Fruit fly (Drosophila melanogaster) whole organism, embryonic: ENCODE results near the gene CG43999.

Experiments used
- Aef1 ChIP-seq: fragments of 200-800 bp; sonication (Bioruptor generic); IDR thresholded peaks from 3 replicates; pipeline ENCODE4 v1.3.6; 2022; ENCODE audit warnings: missing biosample characterization, missing genetic modification characterization
- Atf6 ChIP-seq: fragments of 200-800 bp; sonication (Bioruptor generic); IDR thresholded peaks from 2 replicates; pipeline ENCODE4 v1.3.6; 2022; ENCODE audit warnings: missing biosample characterization, missing genetic modification characterization
- Blimp-1 ChIP-seq: fragments of 200-800 bp; sonication (Bioruptor generic); optimal IDR thresholded peaks from 3 replicates; lab custom pipeline; 2018; ENCODE audit warnings: missing biosample characterization, missing genetic modification characterization, mild to moderate bottlenecking, moderate library complexity, missing genetic modification reagents
- CG10565 ChIP-seq: fragments of 200-800 bp; sonication (Bioruptor generic); optimal IDR thresholded peaks from 3 replicates; lab custom pipeline; 2016; ENCODE audit warnings: missing biosample characterization, mild to moderate bottlenecking, missing genetic modification characterization
- CG10979 ChIP-seq: fragments of 200-800 bp; sonication (Bioruptor generic); optimal IDR thresholded peaks from 2 replicates; lab custom pipeline; 2018; ENCODE audit warnings: missing biosample characterization, mild to moderate bottlenecking, missing genetic modification characterization, moderate library complexity
- CG12391 ChIP-seq: fragments of 200-800 bp; sonication (Bioruptor generic); optimal IDR thresholded peaks from 3 replicates; lab custom pipeline; 2018; ENCODE audit warnings: missing biosample characterization, mild to moderate bottlenecking, missing genetic modification characterization, moderate library complexity
- CG14050 ChIP-seq: fragments of 200-800 bp; sonication (Bioruptor generic); IDR thresholded peaks from 3 replicates; pipeline ENCODE4 v1.3.6; 2022; ENCODE audit warnings: missing biosample characterization, missing genetic modification characterization
- CG14441 ChIP-seq: fragments of 200-800 bp; sonication (Bioruptor generic); IDR thresholded peaks from 2 replicates; pipeline ENCODE4 v1.3.6; 2022; ENCODE audit warnings: missing biosample characterization, missing genetic modification characterization
- CG1603 ChIP-seq: fragments of 200-800 bp; sonication (Bioruptor generic); optimal IDR thresholded peaks from 2 replicates; lab custom pipeline; 2019; ENCODE audit warnings: missing biosample characterization, mild to moderate bottlenecking, missing genetic modification characterization, moderate library complexity
- CG17829 ChIP-seq: fragments of 200-800 bp; optimal IDR thresholded peaks from 2 replicates; lab custom pipeline; 2019; ENCODE audit warnings: missing biosample characterization, mild to moderate bottlenecking, missing genetic modification characterization, moderate library complexity
- CG2129 ChIP-seq: fragments of 200-800 bp; sonication (Bioruptor generic); IDR thresholded peaks from 2 replicates; pipeline ENCODE4 v1.3.6; 2022; ENCODE audit warnings: missing biosample characterization, missing genetic modification characterization; ENCODE audit not compliant: partially characterized antibody
- CG2202 ChIP-seq: fragments of 200-800 bp; sonication (Bioruptor generic); optimal IDR thresholded peaks from 2 replicates; lab custom pipeline; 2018; ENCODE audit warnings: missing biosample characterization, mild to moderate bottlenecking, missing genetic modification characterization
- CG31388 ChIP-seq: fragments of 200-800 bp; sonication (Bioruptor generic); optimal IDR thresholded peaks from 2 replicates; lab custom pipeline; 2016; ENCODE audit warnings: missing biosample characterization, missing genetic modification characterization
- CG32532 ChIP-seq: fragments of 200-800 bp; sonication (Bioruptor generic); IDR thresholded peaks from 2 replicates; pipeline ENCODE4 v1.3.6; 2022; ENCODE audit warnings: missing biosample characterization, missing genetic modification characterization
- CG34422 ChIP-seq: fragments of 200-800 bp; sonication (Bioruptor generic); IDR thresholded peaks from 3 replicates; pipeline ENCODE4 v1.3.6; 2022; ENCODE audit warnings: missing biosample characterization, missing genetic modification characterization
- CG4730 ChIP-seq: fragments of 200-800 bp; sonication (Bioruptor generic); IDR thresholded peaks from 2 replicates; pipeline ENCODE4 v1.3.6; 2022; ENCODE audit warnings: missing biosample characterization, missing genetic modification characterization
- CG7928 ChIP-seq: fragments of 200-800 bp; sonication (Bioruptor generic); optimal IDR thresholded peaks from 2 replicates; lab custom pipeline; 2017; ENCODE audit warnings: missing biosample characterization, mild to moderate bottlenecking, missing genetic modification characterization
- CG9932 ChIP-seq: fragments of 200-800 bp; sonication (Bioruptor generic); IDR thresholded peaks from 2 replicates; pipeline ENCODE4 v1.3.6; 2022; ENCODE audit warnings: missing biosample characterization, missing genetic modification characterization
- Dref ChIP-seq: fragments of 200-800 bp; sonication (Bioruptor generic); IDR thresholded peaks from 2 replicates; pipeline ENCODE4 v1.3.6; 2022; ENCODE audit warnings: missing biosample characterization, missing genetic modification characterization
- Drgx ChIP-seq: fragments of 200-800 bp; sonication (Bioruptor generic); IDR thresholded peaks from 2 replicates; pipeline ENCODE4 v1.3.6; 2022; ENCODE audit warnings: missing biosample characterization, missing genetic modification characterization
- Gug ChIP-seq: fragments of 200-800 bp; sonication (Bioruptor generic); IDR thresholded peaks from 4 replicates; pipeline ENCODE4 v1.3.6; 2022; ENCODE audit warnings: missing biosample characterization, missing genetic modification characterization
- Hmr ChIP-seq: fragments of 200-800 bp; sonication (Bioruptor generic); optimal IDR thresholded peaks from 3 replicates; lab custom pipeline; 2017; ENCODE audit warnings: mild to moderate bottlenecking, missing biosample characterization, missing genetic modification reagents, missing genetic modification characterization
- Meics ChIP-seq: fragments of 200-800 bp; sonication (Bioruptor generic); optimal IDR thresholded peaks from 2 replicates; lab custom pipeline; 2017; ENCODE audit warnings: missing biosample characterization, mild to moderate bottlenecking, missing genetic modification characterization
- Pdp1 ChIP-seq, 2 experiments: fragments of 200-800 bp; sonication (Bioruptor generic); optimal IDR thresholded peaks; 3 replicates each; lab custom pipeline; 2016; ENCODE audit warnings: missing biosample characterization in 2 of 2, missing genetic modification characterization in 2 of 2, mild to moderate bottlenecking in 1 of 2, moderate library complexity in 1 of 2
- Ptx1 ChIP-seq: fragments of 200-800 bp; sonication (Bioruptor generic); IDR thresholded peaks from 2 replicates; pipeline ENCODE4 v1.3.6; 2022; ENCODE audit warnings: missing biosample characterization, missing genetic modification characterization
- Rfx ChIP-seq: fragments of 200-800 bp; sonication (Bioruptor generic); IDR thresholded peaks from 2 replicates; pipeline ENCODE4 v1.3.6; 2022; ENCODE audit warnings: missing biosample characterization, missing genetic modification characterization
- Xrp1 ChIP-seq: fragments of 200-800 bp; sonication (Bioruptor generic); IDR thresholded peaks from 2 replicates; pipeline ENCODE4 v1.3.6; 2022; ENCODE audit warnings: missing biosample characterization, missing genetic modification characterization
- bcd ChIP-seq: fragments of 200-800 bp; sonication (Bioruptor generic); optimal IDR thresholded peaks from 2 replicates; lab custom pipeline; 2017; ENCODE audit warnings: missing biosample characterization, mild to moderate bottlenecking, missing genetic modification characterization
- bsh ChIP-seq, 2 experiments: fragments of 200-800 bp; sonication (Bioruptor generic); optimal IDR thresholded peaks; 2 replicates each; lab custom pipeline; 2017 to 2018; ENCODE audit warnings: mild to moderate bottlenecking in 2 of 2, missing biosample characterization in 2 of 2, missing genetic modification characterization in 2 of 2, moderate library complexity in 1 of 2
- chinmo ChIP-seq: fragments of 200-800 bp; sonication (Bioruptor generic); IDR thresholded peaks from 4 replicates; pipeline ENCODE4 v1.3.6; 2022; ENCODE audit warnings: missing biosample characterization, missing genetic modification characterization; ENCODE audit not compliant: partially characterized antibody
- cwo ChIP-seq: fragments of 200-800 bp; sonication (Bioruptor generic); optimal IDR thresholded peaks from 3 replicates; lab custom pipeline; 2017; ENCODE audit warnings: missing biosample characterization, missing genetic modification characterization, mild to moderate bottlenecking, moderate library complexity, missing genetic modification reagents
- dmrt11E ChIP-seq: fragments of 200-800 bp; sonication (Bioruptor generic); optimal IDR thresholded peaks from 3 replicates; lab custom pipeline; 2018; ENCODE audit warnings: missing biosample characterization, mild to moderate bottlenecking, missing genetic modification characterization, moderate library complexity
- en ChIP-seq: fragments of 200-800 bp; sonication (Bioruptor generic); optimal IDR thresholded peaks from 2 replicates; lab custom pipeline; 2016; ENCODE audit warnings: missing biosample characterization, missing genetic modification characterization
- gem ChIP-seq: fragments of 200-800 bp; sonication (Bioruptor generic); optimal IDR thresholded peaks from 2 replicates; lab custom pipeline; 2019; ENCODE audit warnings: missing biosample characterization, mild to moderate bottlenecking, missing genetic modification characterization, moderate library complexity
- gsb ChIP-seq: fragments of 200-800 bp; sonication (Bioruptor generic); IDR thresholded peaks from 2 replicates; pipeline ENCODE4 v1.3.6; 2022; ENCODE audit warnings: missing biosample characterization, missing genetic modification characterization
- ken ChIP-seq: fragments of 200-800 bp; sonication (Bioruptor generic); IDR thresholded peaks from 3 replicates; pipeline ENCODE4 v1.3.6; 2022; ENCODE audit warnings: missing biosample characterization, missing genetic modification characterization
- lab ChIP-seq: fragments of 200-800 bp; sonication (Bioruptor generic); optimal IDR thresholded peaks from 3 replicates; lab custom pipeline; 2017; ENCODE audit warnings: missing biosample characterization, missing genetic modification characterization, mild to moderate bottlenecking, moderate library complexity, missing genetic modification reagents
- lilli ChIP-seq: fragments of 200-800 bp; sonication (Bioruptor generic); optimal IDR thresholded peaks from 3 replicates; lab custom pipeline; 2016; ENCODE audit warnings: missing biosample characterization, missing genetic modification characterization
- lmd ChIP-seq: fragments of 200-800 bp; sonication (Bioruptor generic); IDR thresholded peaks from 2 replicates; pipeline ENCODE4 v1.3.6; 2022; ENCODE audit warnings: missing biosample characterization, missing genetic modification characterization
- nerfin-1 ChIP-seq: fragments of 200-800 bp; sonication (Bioruptor generic); optimal IDR thresholded peaks from 3 replicates; lab custom pipeline; 2019; ENCODE audit warnings: missing biosample characterization, mild to moderate bottlenecking, missing genetic modification characterization, moderate library complexity
- nmo ChIP-seq: fragments of 200-800 bp; sonication (Bioruptor generic); optimal IDR thresholded peaks from 2 replicates; lab custom pipeline; 2018; ENCODE audit warnings: missing biosample characterization, mild to moderate bottlenecking, missing genetic modification characterization, moderate library complexity
- odd ChIP-seq: fragments of 200-800 bp; sonication (Bioruptor generic); optimal IDR thresholded peaks from 2 replicates; lab custom pipeline; 2017; ENCODE audit warnings: missing biosample characterization, mild to moderate bottlenecking, missing genetic modification characterization
- slbo ChIP-seq: fragments of 200-800 bp; sonication (Bioruptor generic); IDR thresholded peaks from 2 replicates; pipeline ENCODE4 v1.3.6; 2022; ENCODE audit warnings: missing biosample characterization, missing genetic modification characterization
- sob ChIP-seq: fragments of 200-800 bp; sonication (Bioruptor generic); IDR thresholded peaks from 2 replicates; pipeline ENCODE4 v1.3.6; 2022; ENCODE audit warnings: missing biosample characterization, missing genetic modification characterization
- stwl ChIP-seq: fragments of 200-800 bp; sonication (Bioruptor generic); optimal IDR thresholded peaks from 3 replicates; lab custom pipeline; 2018; ENCODE audit warnings: missing biosample characterization, mild to moderate bottlenecking, missing genetic modification characterization, moderate library complexity
- tna ChIP-seq: fragments of 200-800 bp; sonication (Bioruptor generic); IDR thresholded peaks from 2 replicates; pipeline ENCODE4 v1.3.6; 2022; ENCODE audit warnings: missing biosample characterization, missing genetic modification characterization; ENCODE audit not compliant: partially characterized antibody

Gene CG43999

dm6 chr3R:23888273-23889220 lies 40.3 kb downstream of the CG43999 start (continued):
- TF ChIP-seq en (GFP tag; lab: Kevin White, UChicago) (peak; percentile 8), lmd (GFP tag; lab: Robert Waterston, UW) (peak; percentile 27; the same call in 1 of the 2 replicates), CG32532 (peak; percentile 18; the same call in 1 of the 2 replicates), slbo (GFP tag; lab: Robert Waterston, UW) (peak; percentile 26; the same call in 1 of the 2 replicates), bcd (GFP tag; lab: Kevin White, UChicago) (peak; percentile 5), Gug (GFP tag; lab: Robert Waterston, UW) (no peak), Pdp1 (GFP tag; optimal IDR thresholded peaks at IDR 0.05; lab: Kevin White, UChicago) (peak in 1 of 2 experiments; percentile 11), CG10565 (GFP tag; lab: Kevin White, UChicago) (no peak), tna (GFP tag; lab: Robert Waterston, UW) (no peak), bsh (GFP tag; optimal IDR thresholded peaks at IDR 0.05; lab: Kevin White, UChicago) (peak in 1 of 2 experiments; percentile 59), CG17829 (tag; lab: Kevin White, UChicago) (peak; percentile 8), Meics (GFP tag; lab: Kevin White, UChicago) (peak; percentile 14), Atf6 (GFP tag; lab: Robert Waterston, UW) (peak; percentile 22; the same call in 1 of the 2 replicates), CG10979 (tag; lab: Kevin White, UChicago) (peak; percentile 30), CG1603 (tag; lab: Kevin White, UChicago) (peak; percentile 56), CG12391 (no peak), gsb (GFP tag; lab: Robert Waterston, UW) (no peak), CG2129 (GFP tag; lab: Robert Waterston, UW) (no peak), Blimp-1 (GFP tag; lab: Kevin White, UChicago) (peak; percentile 35), sob (GFP tag; lab: Robert Waterston, UW) (peak; percentile 14; the same call in 1 of the 2 replicates), Drgx (GFP tag; lab: Robert Waterston, UW) (peak; percentile 31; the same call in 1 of the 2 replicates), Hmr (GFP tag; lab: Kevin White, UChicago) (no peak), gem (tag; lab: Kevin White, UChicago) (peak; percentile 57), Aef1 (GFP tag; lab: Robert Waterston, UW) (0 out of 3 replicates have a peak, but pooled peaks have one; percentile 14), Dref (no peak), CG4730 (GFP tag; lab: Robert Waterston, UW) (0 out of 2 replicates have a peak, but pooled peaks have one; percentile 30), Ptx1 (GFP tag; lab: Robert Waterston, UW) (peak; percentile 24; the same call in 1 of the 2 replicates), Xrp1 (GFP tag; lab: Robert Waterston, UW) (peak; percentile 50; the same call in 1 of the 2 replicates), CG14050 (GFP tag; lab: Robert Waterston, UW) (0 out of 3 replicates have a peak, but pooled peaks have one; percentile 11), lilli (GFP tag; lab: Kevin White, UChicago) (peak; percentile 5), dmrt11E (tag; lab: Kevin White, UChicago) (peak; percentile 3), CG31388 (GFP tag; lab: Kevin White, UChicago) (no peak), Rfx (peak; percentile 38), CG9932 (GFP tag; lab: Robert Waterston, UW) (peak; percentile 28; the same call in 1 of the 2 replicates), cwo (GFP tag; lab: Kevin White, UChicago) (no peak), stwl (no peak), lab (GFP tag; lab: Kevin White, UChicago) (peak; percentile 25), CG14441 (GFP tag; lab: Robert Waterston, UW) (0 out of 2 replicates have a peak, but pooled peaks have one; percentile 20), chinmo (GFP tag; lab: Robert Waterston, UW) (0 out of 4 replicates have a peak, but pooled peaks have one; percentile 26), CG34422 (0 out of 3 replicates have a peak, but pooled peaks have one; percentile 24), CG7928 (GFP tag; lab: Kevin White, UChicago) (no peak), CG2202 (tag; lab: Kevin White, UChicago) (peak; percentile 24), ken (GFP tag; lab: Robert Waterston, UW) (0 out of 3 replicates have a peak, but pooled peaks have one; percentile 26), nmo (GFP tag; lab: Kevin White, UChicago) (peak; percentile 24), nerfin-1 (tag; lab: Kevin White, UChicago) (peak; percentile 58), odd (no peak)
